Fruit fly (Drosophila melanogaster) whole organism, prepupa: ENCODE results near the gene Atg6.
A peak's percentile ranks its signal among the peaks of the same experiment; 100 is the strongest.

Experiments
- CG10631 ChIP-seq: fragments of 200-800 bp; sonication (Bioruptor generic); optimal IDR thresholded peaks from 2 replicates; lab custom pipeline; 2016; ENCODE audit warnings: missing biosample characterization, missing genetic modification characterization
- CG10669 ChIP-seq: fragments of 200-800 bp; sonication (Bioruptor generic); optimal IDR thresholded peaks from 3 replicates; lab custom pipeline; 2018; ENCODE audit warnings: missing biosample characterization, mild to moderate bottlenecking, missing genetic modification characterization, moderate library complexity
- CG15336 ChIP-seq: fragments of 200-800 bp; sonication (Bioruptor generic); IDR thresholded peaks from 2 replicates; pipeline ENCODE4 v1.3.6; 2022; ENCODE audit warnings: missing biosample characterization, missing genetic modification characterization
- CG1621 ChIP-seq: fragments of 200-800 bp; sonication (Bioruptor generic); optimal IDR thresholded peaks from 3 replicates; lab custom pipeline; 2018; ENCODE audit warnings: missing biosample characterization, mild to moderate bottlenecking, missing genetic modification characterization
- CG16779 ChIP-seq: fragments of 200-800 bp; sonication (Bioruptor generic); optimal IDR thresholded peaks from 3 replicates; lab custom pipeline; 2017; ENCODE audit warnings: missing biosample characterization, mild to moderate bottlenecking, missing genetic modification characterization
- CG3032 ChIP-seq: fragments of 200-800 bp; optimal IDR thresholded peaks from 2 replicates; lab custom pipeline; 2019; ENCODE audit warnings: missing biosample characterization, mild to moderate bottlenecking, missing genetic modification characterization, moderate library complexity
- CG32006 ChIP-seq: fragments of 200-800 bp; sonication (Bioruptor generic); optimal IDR thresholded peaks from 3 replicates; lab custom pipeline; 2017; ENCODE audit warnings: missing biosample characterization, mild to moderate bottlenecking, missing genetic modification characterization
- CG34406 ChIP-seq: fragments of 200-800 bp; sonication (Bioruptor generic); optimal IDR thresholded peaks from 3 replicates; lab custom pipeline; 2016; ENCODE audit warnings: missing biosample characterization, missing genetic modification characterization
- CG4318 ChIP-seq: fragments of 200-800 bp; sonication (Bioruptor generic); optimal IDR thresholded peaks from 3 replicates; lab custom pipeline; 2017; ENCODE audit warnings: missing biosample characterization, mild to moderate bottlenecking, missing genetic modification characterization
- CG6163 ChIP-seq: fragments of 200-800 bp; sonication (Bioruptor generic); IDR thresholded peaks from 3 replicates; pipeline ENCODE4 v1.3.6; 2022; ENCODE audit warnings: missing biosample characterization, missing genetic modification characterization
- CG6276 ChIP-seq: fragments of 200-800 bp; sonication (Bioruptor generic); optimal IDR thresholded peaks from 2 replicates; lab custom pipeline; 2017; ENCODE audit warnings: missing biosample characterization, mild to moderate bottlenecking, missing genetic modification characterization
- CG6792 ChIP-seq: fragments of 200-800 bp; sonication (Bioruptor generic); optimal IDR thresholded peaks from 3 replicates; lab custom pipeline; 2016; ENCODE audit warnings: missing biosample characterization, missing genetic modification characterization
- CG7368 ChIP-seq: fragments of 200-800 bp; sonication (Bioruptor generic); optimal IDR thresholded peaks from 3 replicates; lab custom pipeline; 2016; ENCODE audit warnings: missing biosample characterization, missing genetic modification characterization
- CG8119 ChIP-seq: fragments of 200-800 bp; sonication (Bioruptor generic); IDR thresholded peaks from 3 replicates; pipeline ENCODE4 v1.3.6; 2022; ENCODE audit warnings: missing biosample characterization, missing genetic modification characterization
- CG8319 ChIP-seq: fragments of 200-800 bp; sonication (Bioruptor generic); optimal IDR thresholded peaks from 3 replicates; lab custom pipeline; 2016; ENCODE audit warnings: missing biosample characterization, missing genetic modification characterization
- CG8632 ChIP-seq: fragments of 200-800 bp; sonication (Bioruptor generic); optimal IDR thresholded peaks from 3 replicates; lab custom pipeline; 2016; ENCODE audit warnings: missing biosample characterization, missing genetic modification characterization
- CG9139 ChIP-seq: fragments of 200-800 bp; sonication (Bioruptor generic); optimal IDR thresholded peaks from 3 replicates; lab custom pipeline; 2017; ENCODE audit warnings: missing biosample characterization, mild to moderate bottlenecking, missing genetic modification characterization
- Eip75B ChIP-seq: fragments of 200-800 bp; sonication (Bioruptor generic); optimal IDR thresholded peaks from 3 replicates; lab custom pipeline; 2016; ENCODE audit warnings: missing biosample characterization, missing genetic modification characterization
- Eip78C ChIP-seq: fragments of 200-800 bp; sonication (Bioruptor generic); peaks from one replicate; lab custom pipeline; 2016; ENCODE audit warnings: missing biosample characterization, missing genetic modification characterization
- Eip93F ChIP-seq: fragments of 200-800 bp; sonication (Bioruptor generic); optimal IDR thresholded peaks from 2 replicates; lab custom pipeline; 2016; ENCODE audit warnings: missing biosample characterization, mild to moderate bottlenecking, missing genetic modification characterization
- Ets21C ChIP-seq: fragments of 200-800 bp; sonication (Bioruptor generic); optimal IDR thresholded peaks from 3 replicates; lab custom pipeline; 2016; ENCODE audit warnings: missing biosample characterization, missing genetic modification characterization
- Ets96B ChIP-seq: fragments of 200-800 bp; optimal IDR thresholded peaks from 2 replicates; lab custom pipeline; 2019; ENCODE audit warnings: missing biosample characterization, mild to moderate bottlenecking, missing genetic modification characterization, moderate library complexity
- Gug ChIP-seq: fragments of 200-800 bp; sonication (Bioruptor generic); IDR thresholded peaks from 2 replicates; pipeline ENCODE4 v1.3.6; 2022; ENCODE audit warnings: missing biosample characterization, missing genetic modification characterization
- Hr38 ChIP-seq: sonication (Bioruptor generic); optimal IDR thresholded peaks from 2 replicates; lab custom pipeline; 2016; ENCODE audit warnings: missing biosample characterization, missing genetic modification characterization
- Hr39 ChIP-seq: fragments of 200-800 bp; sonication (Bioruptor generic); optimal IDR thresholded peaks from 2 replicates; lab custom pipeline; 2016; ENCODE audit warnings: missing biosample characterization, missing genetic modification characterization
- Hr4 ChIP-seq: fragments of 200-800 bp; sonication (Bioruptor generic); optimal IDR thresholded peaks from 3 replicates; lab custom pipeline; 2016; ENCODE audit warnings: missing biosample characterization, missing genetic modification characterization
- Lpt ChIP-seq: fragments of 200-800 bp; sonication (Bioruptor generic); optimal IDR thresholded peaks from 3 replicates; lab custom pipeline; 2016; ENCODE audit warnings: missing biosample characterization, missing genetic modification characterization
- Sox102F ChIP-seq: fragments of 200-800 bp; sonication (Bioruptor generic); optimal IDR thresholded peaks from 2 replicates; lab custom pipeline; 2016; ENCODE audit warnings: missing biosample characterization, mild to moderate bottlenecking, missing genetic modification characterization
- Sox14 ChIP-seq: fragments of 200-800 bp; sonication (Bioruptor generic); optimal IDR thresholded peaks from 3 replicates; lab custom pipeline; 2016; ENCODE audit warnings: missing biosample characterization, missing genetic modification characterization
- Sox15 ChIP-seq: fragments of 200-800 bp; sonication (Bioruptor generic); optimal IDR thresholded peaks from 3 replicates; lab custom pipeline; 2016; ENCODE audit warnings: missing biosample characterization, missing genetic modification characterization
- acj6 ChIP-seq: fragments of 200-800 bp; sonication (Bioruptor generic); optimal IDR thresholded peaks from 3 replicates; lab custom pipeline; 2016; ENCODE audit warnings: missing biosample characterization, missing genetic modification characterization
- cyc ChIP-seq: fragments of 200-800 bp; sonication (Bioruptor generic); optimal IDR thresholded peaks from 3 replicates; lab custom pipeline; 2016; ENCODE audit warnings: missing biosample characterization, missing genetic modification characterization
- esn ChIP-seq: fragments of 200-800 bp; sonication (Bioruptor generic); optimal IDR thresholded peaks from 2 replicates; lab custom pipeline; 2016; ENCODE audit warnings: missing biosample characterization, mild to moderate bottlenecking, missing genetic modification characterization, moderate library complexity
- fd59A ChIP-seq: fragments of 200-800 bp; sonication (Bioruptor generic); optimal IDR thresholded peaks from 2 replicates; lab custom pipeline; 2017; ENCODE audit warnings: missing biosample characterization, mild to moderate bottlenecking, missing genetic modification characterization, missing genetic modification reagents
- fd85E ChIP-seq: fragments of 200-800 bp; sonication (Bioruptor generic); optimal IDR thresholded peaks from 3 replicates; lab custom pipeline; 2016; ENCODE audit warnings: missing biosample characterization, missing genetic modification characterization
- fkh ChIP-seq: fragments of 200-800 bp; sonication (Bioruptor generic); optimal IDR thresholded peaks from 3 replicates; lab custom pipeline; 2017; ENCODE audit warnings: missing biosample characterization, mild to moderate bottlenecking, missing genetic modification characterization, moderate library complexity
- salr ChIP-seq, 2 experiments: fragments of 200-800 bp; sonication (Bioruptor generic); optimal IDR thresholded peaks; 3 replicates each; lab custom pipeline; 2016 to 2018; ENCODE audit warnings: missing biosample characterization in 2 of 2, missing genetic modification characterization in 2 of 2, mild to moderate bottlenecking in 1 of 2
- spab ChIP-seq: fragments of 200-800 bp; sonication (Bioruptor generic); optimal IDR thresholded peaks from 2 replicates; lab custom pipeline; 2017; ENCODE audit warnings: missing biosample characterization, mild to moderate bottlenecking, missing genetic modification characterization, missing genetic modification reagents
- ss ChIP-seq, 2 experiments: fragments of 200-800 bp; sonication (Bioruptor generic); optimal IDR thresholded peaks; 2 replicates in 1 of 2; 3 replicates in 1 of 2; lab custom pipeline; 2017 to 2018; ENCODE audit warnings: mild to moderate bottlenecking in 2 of 2, missing biosample characterization in 2 of 2, missing genetic modification characterization in 2 of 2, moderate library complexity in 1 of 2
- svp ChIP-seq: fragments of 200-800 bp; sonication (Bioruptor generic); peaks from one replicate; lab custom pipeline; 2016; ENCODE audit warnings: missing biosample characterization, missing genetic modification characterization
- topi ChIP-seq: fragments of 200-800 bp; sonication (Bioruptor generic); optimal IDR thresholded peaks from 3 replicates; lab custom pipeline; 2016; ENCODE audit warnings: missing biosample characterization, missing genetic modification characterization
- vri ChIP-seq: fragments of 200-800 bp; sonication (Bioruptor generic); optimal IDR thresholded peaks from 3 replicates; lab custom pipeline; 2016; ENCODE audit warnings: missing biosample characterization, mild to moderate bottlenecking, missing genetic modification characterization

The Atg6 gene

dm6 chr3R:24073703-24074102 lies 23.1 kb upstream of the Atg6 start (continued):
- TF ChIP-seq CG8119 (GFP tag; lab: Robert Waterston, UW) (0 out of 3 replicates have a peak, but pooled peaks have one; percentile 32), Ets96B (tag; lab: Kevin White, UChicago) (peak; percentile 6), CG10669 (GFP tag; lab: Kevin White, UChicago) (peak; percentile 25), cyc (GFP tag; lab: Kevin White, UChicago) (no peak), Sox14 (no peak), fd59A (no peak)

- TF ChIP-seq Sox15 (GFP tag; lab: Kevin White, UChicago) = no peak
- no peak for TF ChIP-seq Lpt
- no peak for TF ChIP-seq fd59A
- TF ChIP-seq fd85E (GFP tag; lab: Kevin White, UChicago) = no peak
- no peak for TF ChIP-seq esn (GFP tag; lab: Kevin White, UChicago)
- TF ChIP-seq Ets21C (GFP tag; lab: Kevin White, UChicago) = no peak
- TF ChIP-seq CG1621 (tag; lab: Kevin White, UChicago) = no peak
- no peak for TF ChIP-seq CG10631 (GFP tag; lab: Kevin White, UChicago)
- no peak for TF ChIP-seq Eip93F
- TF ChIP-seq CG4318 = no peak
- no peak for TF ChIP-seq CG15336 (GFP tag; lab: Robert Waterston, UW)
- TF ChIP-seq salr (GFP tag; optimal IDR thresholded peaks at IDR 0.05; lab: Kevin White, UChicago) = no peak
- TF ChIP-seq topi = no peak
- no peak for TF ChIP-seq Hr39 (GFP tag; lab: Kevin White, UChicago)
- TF ChIP-seq CG3032 (tag; lab: Kevin White, UChicago) = no peak
- no peak for TF ChIP-seq Eip78C
- no peak for TF ChIP-seq CG6276 (GFP tag; lab: Kevin White, UChicago)
- no peak for TF ChIP-seq CG16779
These were observed 19.4 kb upstream of the Atg6 start for dm6 chr3R:24069965-24070364.

DNA sequence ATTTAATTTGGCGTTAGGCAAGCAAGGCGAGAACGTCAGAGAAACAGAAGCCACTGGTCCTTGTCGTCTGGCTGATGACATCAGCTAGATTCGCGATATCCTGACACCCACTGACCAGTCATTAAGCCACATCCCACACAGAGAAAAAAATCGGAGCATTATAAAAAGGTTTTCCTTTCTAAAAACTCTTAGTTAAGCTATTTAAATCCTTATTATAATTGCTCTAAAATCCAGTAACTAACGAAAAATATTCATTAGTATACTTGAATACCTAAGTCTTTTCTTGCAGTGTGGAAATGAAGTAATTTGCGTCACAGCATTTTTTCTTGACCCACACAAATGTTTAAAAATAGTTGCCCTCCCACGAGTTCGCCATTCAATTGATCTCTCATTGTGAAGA lies 18.2 kb upstream of the Atg6 start:
- TF ChIP-seq CG34406 (GFP tag; lab: Kevin White, UChicago) = no peak
- TF ChIP-seq CG6792 (GFP tag; lab: Kevin White, UChicago) = no peak
- no peak for TF ChIP-seq Hr4
- TF ChIP-seq CG8319 (GFP tag; lab: Kevin White, UChicago) = no peak
- no peak for TF ChIP-seq Sox14
- TF ChIP-seq CG16779 = no peak
- no peak for TF ChIP-seq spab (GFP tag; lab: Kevin White, UChicago)
- TF ChIP-seq CG8632 (GFP tag; lab: Kevin White, UChicago) = no peak
- TF ChIP-seq Hr39 (GFP tag; lab: Kevin White, UChicago) = no peak
- no peak for TF ChIP-seq CG8119 (GFP tag; lab: Robert Waterston, UW)
- TF ChIP-seq Lpt = no peak

dm6 chr3R:24065718-24066117 lies 15.1 kb upstream of the Atg6 start:
- TF ChIP-seq CG4318 (no peak), CG8119 (GFP tag; lab: Robert Waterston, UW) (no peak), fkh (GFP tag; lab: Kevin White, UChicago) (no peak), Hr39 (GFP tag; lab: Kevin White, UChicago) (no peak), Sox102F (no peak), CG10669 (GFP tag; lab: Kevin White, UChicago) (no peak), CG6792 (GFP tag; lab: Kevin White, UChicago) (no peak), svp (GFP tag; lab: Kevin White, UChicago) (no peak), CG9139 (GFP tag; lab: Kevin White, UChicago) (no peak), vri (GFP tag; lab: Kevin White, UChicago) (no peak), CG32006 (GFP tag; lab: Kevin White, UChicago) (no peak), CG6163 (GFP tag; lab: Robert Waterston, UW) (no peak), Gug (GFP tag; lab: Robert Waterston, UW) (no peak), Hr38 (GFP tag; lab: Kevin White, UChicago) (no peak), Eip75B (no peak), CG7368 (GFP tag; lab: Kevin White, UChicago) (no peak), acj6 (GFP tag; lab: Kevin White, UChicago) (no peak), CG1621 (tag; lab: Kevin White, UChicago) (no peak), ss (GFP tag; optimal IDR thresholded peaks at IDR 0.05; lab: Kevin White, UChicago) (no peak), Lpt (no peak)
